Worm (Caenorhabditis elegans) whole organism, midembryonic: ENCODE results near the gene abts-4.

Experiments
- T22C8.4 ChIP-seq: fragments of 200-800 bp; sonication (Bioruptor generic); IDR thresholded peaks from 2 replicates; pipeline ENCODE4 v1.3.6; 2022; ENCODE audit warnings: missing genetic modification characterization, missing compliant biosample characterization
- cog-1 ChIP-seq: sonication (generic microtip); optimal IDR thresholded peaks from 2 replicates; lab custom pipeline; 2016; ENCODE audit warnings: missing genetic modification characterization, missing compliant biosample characterization
- flt-1 ChIP-seq: fragments of 200-800 bp; sonication (Bioruptor generic); IDR thresholded peaks from 2 replicates; pipeline ENCODE4 v1.3.6; 2022; ENCODE audit warnings: missing genetic modification characterization, missing compliant biosample characterization
- klf-2 ChIP-seq: fragments of 200-800 bp; sonication (Bioruptor generic); conservative IDR thresholded peaks from 2 replicates; pipeline ENCODE4 v1.3.6; 2022; ENCODE audit warnings: missing genetic modification reagents, missing genetic modification characterization, missing compliant biosample characterization
- med-1 ChIP-seq: sonication (generic microtip); optimal IDR thresholded peaks from 2 replicates; lab custom pipeline; 2017; ENCODE audit warnings: missing genetic modification characterization, mild to moderate bottlenecking, missing compliant biosample characterization, antibody characterized with exemption, missing genetic modification reagents; ENCODE audit not compliant: insufficient read depth
- ref-1 ChIP-seq: fragments of 200-800 bp; sonication (Bioruptor generic); conservative IDR thresholded peaks from 2 replicates; pipeline ENCODE4 v1.3.6; 2022; ENCODE audit warnings: missing genetic modification reagents, missing genetic modification characterization, missing compliant biosample characterization
- tab-1 ChIP-seq: fragments of 200-800 bp; sonication (Bioruptor generic); IDR thresholded peaks from 2 replicates; pipeline ENCODE4 v1.3.6; 2022; ENCODE audit warnings: missing genetic modification characterization, missing compliant biosample characterization
- ztf-23 ChIP-seq: fragments of 200-800 bp; sonication (Bioruptor generic); IDR thresholded peaks from 2 replicates; pipeline ENCODE4 v1.3.6; 2022; ENCODE audit warnings: missing genetic modification reagents, missing genetic modification characterization, missing compliant biosample characterization
- ztf-29 ChIP-seq: fragments of 200-800 bp; sonication (Bioruptor generic); IDR thresholded peaks from 2 replicates; pipeline ENCODE4 v1.3.6; 2022; ENCODE audit warnings: missing genetic modification reagents, missing genetic modification characterization, missing compliant biosample characterization

abts-4 gene

ce11 chrX:6742011-6742683, 19.4 kb downstream of the abts-4 start, which contains the start of gene mdl-1:
Gene mdl-1, plus strand, starts transcription at chrX:6742351.
- TF ChIP-seq med-1 (GFP tag; lab: Kevin White, UChicago) (no peak), ztf-29 (GFP tag; lab: Robert Waterston, UW) (peak; percentile 45; the same call in 1 of the 2 replicates), cog-1 (tag; lab: Kevin White, UChicago) (peak; percentile 90), T22C8.4 (GFP tag; lab: Robert Waterston, UW) (no peak), klf-2 (GFP tag; lab: Robert Waterston, UW) (no peak), tab-1 (no peak; the same call in 1 of the 2 replicates), flt-1 (GFP tag; lab: Robert Waterston, UW) (peak; percentile 79), ref-1 (GFP tag; lab: Robert Waterston, UW) (no peak), ztf-23 (GFP tag; lab: Robert Waterston, UW) (no peak)

- TF ChIP-seq klf-2 (GFP tag; lab: Robert Waterston, UW) (no peak), ztf-29 (GFP tag; lab: Robert Waterston, UW) (no peak), flt-1 (GFP tag; lab: Robert Waterston, UW) (no peak), tab-1 (no peak), ref-1 (GFP tag; lab: Robert Waterston, UW) (no peak), T22C8.4 (GFP tag; lab: Robert Waterston, UW) (no peak), cog-1 (tag; lab: Kevin White, UChicago) (no peak), med-1 (GFP tag; lab: Kevin White, UChicago) (no peak), ztf-23 (GFP tag; lab: Robert Waterston, UW) (no peak)
Observed at ce11 chrX:6741532-6741931, 20.0 kb downstream of the abts-4 start.

ce11 chrX:6740983-6741365, 20.6 kb downstream of the abts-4 start:
- TF ChIP-seq cog-1 (tag; lab: Kevin White, UChicago) (no peak), ztf-23 (GFP tag; lab: Robert Waterston, UW) (no peak), med-1 (GFP tag; lab: Kevin White, UChicago) (no peak), flt-1 (GFP tag; lab: Robert Waterston, UW) (no peak), T22C8.4 (GFP tag; lab: Robert Waterston, UW) (no peak), ref-1 (GFP tag; lab: Robert Waterston, UW) (no peak), ztf-29 (GFP tag; lab: Robert Waterston, UW) (no peak), tab-1 (no peak), klf-2 (GFP tag; lab: Robert Waterston, UW) (no peak)

- TF ChIP-seq klf-2 (GFP tag; lab: Robert Waterston, UW) (no peak), T22C8.4 (GFP tag; lab: Robert Waterston, UW) (no peak), tab-1 (no peak), ztf-29 (GFP tag; lab: Robert Waterston, UW) (no peak), flt-1 (GFP tag; lab: Robert Waterston, UW) (no peak), cog-1 (tag; lab: Kevin White, UChicago) (no peak), med-1 (GFP tag; lab: Kevin White, UChicago) (no peak), ref-1 (GFP tag; lab: Robert Waterston, UW) (no peak), ztf-23 (GFP tag; lab: Robert Waterston, UW) (no peak)
Observed at ce11 chrX:6740282-6740982, 21.1 kb downstream of the abts-4 start.

ce11 chrX:6739034-6740008, 22.2 kb downstream of the abts-4 start:
- TF ChIP-seq med-1 (GFP tag; lab: Kevin White, UChicago) (no peak), ztf-23 (GFP tag; lab: Robert Waterston, UW) (no peak), flt-1 (GFP tag; lab: Robert Waterston, UW) (no peak)

ce11 chrX:6738535-6738934, 23.0 kb downstream of the abts-4 start:
- TF ChIP-seq ztf-29 (GFP tag; lab: Robert Waterston, UW): no peak
- TF ChIP-seq flt-1 (GFP tag; lab: Robert Waterston, UW): no peak
- no peak for TF ChIP-seq T22C8.4 (GFP tag; lab: Robert Waterston, UW)
- no peak for TF ChIP-seq klf-2 (GFP tag; lab: Robert Waterston, UW)
- TF ChIP-seq cog-1 (tag; lab: Kevin White, UChicago): no peak
- TF ChIP-seq ztf-23 (GFP tag; lab: Robert Waterston, UW): no peak
- TF ChIP-seq ref-1 (GFP tag; lab: Robert Waterston, UW): no peak
- no peak for TF ChIP-seq tab-1
- TF ChIP-seq med-1 (GFP tag; lab: Kevin White, UChicago): no peak

ce11 chrX:6737329-6738008, 24.1 kb downstream of the abts-4 start:
- peak; percentile 64 for TF ChIP-seq cog-1 (tag; lab: Kevin White, UChicago)
- TF ChIP-seq ztf-23 (GFP tag; lab: Robert Waterston, UW): no peak
- no peak for TF ChIP-seq flt-1 (GFP tag; lab: Robert Waterston, UW)
